Worm (Caenorhabditis elegans): ENCODE results near the gene cest-16.

- TF ChIP-seq unc-62 (GFP tag; optimal IDR thresholded peaks at IDR 0.05 in 1 of 2) (no peak), unc-62 (tag; optimal IDR thresholded peaks at IDR 0.05) (no peak), R02D3.7 (tag; optimal IDR thresholded peaks at IDR 0.05) (no peak), dve-1 (tag; optimal IDR thresholded peaks at IDR 0.05; ENCODE audit: insufficient read depth) (no peak), nhr-237 (tag; optimal IDR thresholded peaks at IDR 0.05) (no peak), nhr-76 (tag; optimal IDR thresholded peaks at IDR 0.05) (no peak), nhr-102 (tag; optimal IDR thresholded peaks at IDR 0.05) (no peak), daf-8 (GFP tag; IDR thresholded peaks at IDR 0.05) (no peak), lin-15B (tag; optimal IDR thresholded peaks at IDR 0.05) (no peak), unc-39 (tag; optimal IDR thresholded peaks at IDR 0.05) (no peak), daf-12 (tag; optimal IDR thresholded peaks at IDR 0.05) (no peak)
Observed at ce11 chrX:6251321-6251720, 48.4 kb upstream of the cest-16 start.
